In the genomic region with DNA sequence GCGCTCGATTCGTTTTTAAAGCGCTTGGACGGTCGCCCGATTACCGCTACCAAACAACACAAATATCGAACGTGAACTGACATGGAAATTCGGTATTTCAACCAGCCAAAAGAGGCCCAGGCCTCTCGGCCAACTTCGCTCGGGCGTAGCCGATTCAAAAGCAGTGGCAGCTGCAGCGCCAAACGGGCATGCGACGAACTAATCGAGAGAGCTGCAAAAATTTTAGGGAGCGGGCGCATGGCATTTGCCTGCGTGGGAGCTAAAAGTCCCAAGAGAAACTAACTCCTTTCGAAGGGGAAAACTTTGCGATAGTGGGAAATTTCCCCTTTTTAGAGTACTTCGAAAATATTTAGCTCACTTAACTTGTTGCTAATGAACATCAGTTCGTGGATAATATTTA, we compare ENCODE assay signal across 3 fruit fly cellular contexts.
TF ChIP-seq lines count a peak whose summit lies in the region.

Gene Nlg3 (minus strand): TSS at position 54 of the 400 bp plus-strand sequence.

- TF ChIP-seq CTCF in S2 (optimal IDR thresholded peaks at IDR 0.05; lab: Kevin White, UChicago), result peak; percentile 5 to 8
- TF ChIP-seq CTCF in whole organism, embryonic (GFP tag; optimal IDR thresholded peaks at IDR 0.05; lab: Kevin White, UChicago), result peak; percentile 87

TF ChIP-seq in whole organism, adult, 20 proteins besides CTCF, POLR2A, EP300 and RAD21:
- TF ChIP-seq toe (GFP tag; optimal IDR thresholded peaks at IDR 0.05; lab: Kevin White, UChicago), result no peak
- TF ChIP-seq cnc (optimal IDR thresholded peaks at IDR 0.05; lab: Kevin White, UChicago), result no peak
- no peak for TF ChIP-seq tj (GFP tag; optimal IDR thresholded peaks at IDR 0.05; lab: Kevin White, UChicago)
- peak; percentile 34 for TF ChIP-seq kay (GFP tag; lab: Kevin White, UChicago; ENCODE audit: borderline replicate concordance)
- no peak for TF ChIP-seq CG7045 (GFP tag; optimal IDR thresholded peaks at IDR 0.05; lab: Kevin White, UChicago)
- TF ChIP-seq CG11617 (GFP tag; optimal IDR thresholded peaks at IDR 0.05; lab: Kevin White, UChicago), result no peak
- TF ChIP-seq CG1620 (GFP tag; optimal IDR thresholded peaks at IDR 0.05; lab: Kevin White, UChicago), result no peak
- no peak for TF ChIP-seq Mnt (GFP tag; optimal IDR thresholded peaks at IDR 0.05; lab: Kevin White, UChicago)
- TF ChIP-seq pad (GFP tag; optimal IDR thresholded peaks at IDR 0.05; lab: Kevin White, UChicago), result peak; percentile 81
- no peak for TF ChIP-seq CG33017 (tag; optimal IDR thresholded peaks at IDR 0.05; lab: Kevin White, UChicago)
- TF ChIP-seq bab1 (GFP tag; optimal IDR thresholded peaks at IDR 0.05; lab: Kevin White, UChicago), result no peak
- TF ChIP-seq CG12768 (GFP tag; optimal IDR thresholded peaks at IDR 0.05; lab: Kevin White, UChicago), result no peak
TF ChIP-seq in whole organism, adult: peak in this region for 2.

TF ChIP-seq in whole organism, embryonic, 481 proteins besides CTCF, POLR2A, EP300 and RAD21:
- TF ChIP-seq CG9609 (GFP tag; optimal IDR thresholded peaks at IDR 0.05; lab: Kevin White, UChicago), result no peak
- no peak for TF ChIP-seq CG4328 (GFP tag; optimal IDR thresholded peaks at IDR 0.05; lab: Kevin White, UChicago)
- TF ChIP-seq Hsf (GFP tag; optimal IDR thresholded peaks at IDR 0.05; lab: Kevin White, UChicago), result no peak
- TF ChIP-seq ind (GFP tag; optimal IDR thresholded peaks at IDR 0.05; lab: Kevin White, UChicago), result no peak
- no peak for TF ChIP-seq Hr3 (GFP tag; optimal IDR thresholded peaks at IDR 0.05; lab: Kevin White, UChicago)
- no peak for TF ChIP-seq CG11085 (GFP tag; IDR thresholded peaks at IDR 0.05; lab: Robert Waterston, UW)
- peak; percentile 5 for TF ChIP-seq Hmr (GFP tag; optimal IDR thresholded peaks at IDR 0.05; lab: Kevin White, UChicago)
- peak; percentile 68 for TF ChIP-seq scrt (GFP tag; optimal IDR thresholded peaks at IDR 0.05; lab: Kevin White, UChicago)
- TF ChIP-seq onecut (GFP tag; IDR thresholded peaks at IDR 0.05; lab: Robert Waterston, UW), result peak; percentile 20; the same call in 1 of the 2 replicates
- no peak for TF ChIP-seq gem (tag; optimal IDR thresholded peaks at IDR 0.05; lab: Kevin White, UChicago)
- peak; percentile 9; the same call in 1 of the 2 replicates for TF ChIP-seq amos (GFP tag; IDR thresholded peaks at IDR 0.05; lab: Robert Waterston, UW; ENCODE audit: partially characterized antibody)
- no peak for TF ChIP-seq CG5953 (GFP tag; IDR thresholded peaks at IDR 0.05; lab: Robert Waterston, UW)
- no peak for TF ChIP-seq pb (GFP tag; optimal IDR thresholded peaks at IDR 0.05; lab: Kevin White, UChicago)
- no peak for TF ChIP-seq H2.0 (GFP tag; IDR thresholded peaks at IDR 0.05; lab: Robert Waterston, UW)
- TF ChIP-seq CG10543 (GFP tag; optimal IDR thresholded peaks at IDR 0.05; lab: Kevin White, UChicago), result no peak
- TF ChIP-seq CG6254 (GFP tag; optimal IDR thresholded peaks at IDR 0.05; lab: Kevin White, UChicago), result no peak
- TF ChIP-seq Deaf1 (tag; optimal IDR thresholded peaks at IDR 0.05; lab: Kevin White, UChicago), result peak; percentile 95
- no peak for TF ChIP-seq Sox100B (GFP tag; optimal IDR thresholded peaks at IDR 0.05; lab: Kevin White, UChicago)
- TF ChIP-seq abd-A (tag; optimal IDR thresholded peaks at IDR 0.05; lab: Kevin White, UChicago), result no peak
- TF ChIP-seq Trl (optimal IDR thresholded peaks at IDR 0.05; lab: Kevin White, UChicago), result peak; percentile 2 to 31
- no peak for TF ChIP-seq Trl (GFP tag; optimal IDR thresholded peaks at IDR 0.05; lab: Kevin White, UChicago)
- TF ChIP-seq phol (tag; optimal IDR thresholded peaks at IDR 0.05; lab: Kevin White, UChicago), result no peak
- no peak for TF ChIP-seq unc-4 (GFP tag; IDR thresholded peaks at IDR 0.05; lab: Robert Waterston, UW; ENCODE audit: partially characterized antibody)
- no peak for TF ChIP-seq CG12071 (GFP tag; optimal IDR thresholded peaks at IDR 0.05; lab: Kevin White, UChicago)
- TF ChIP-seq ap (GFP tag; IDR thresholded peaks at IDR 0.05; lab: Robert Waterston, UW), result no peak
- TF ChIP-seq Lhr (GFP tag; optimal IDR thresholded peaks at IDR 0.05; lab: Kevin White, UChicago), result no peak
- no peak for TF ChIP-seq CG4730 (GFP tag; IDR thresholded peaks at IDR 0.05; lab: Robert Waterston, UW)
- TF ChIP-seq ewg (GFP tag; optimal IDR thresholded peaks at IDR 0.05; lab: Kevin White, UChicago), result peak; percentile 97
- TF ChIP-seq CG11723 (GFP tag; optimal IDR thresholded peaks at IDR 0.05; lab: Kevin White, UChicago), result no peak
- TF ChIP-seq ssp (GFP tag; IDR thresholded peaks at IDR 0.05; lab: Robert Waterston, UW), result no peak
- no peak for TF ChIP-seq fd64A (GFP tag; optimal IDR thresholded peaks at IDR 0.05; lab: Kevin White, UChicago)
- no peak for TF ChIP-seq bigmax (GFP tag; optimal IDR thresholded peaks at IDR 0.05; lab: Kevin White, UChicago)
